Worm (Caenorhabditis elegans) whole organism, early embryonic: ENCODE data around the gene H03E18.2.

Experiments used
- ama-1 ChIP-seq: fragments of 150-350 bp; optimal IDR thresholded peaks from 2 replicates; lab custom pipeline; 2014
- ceh-13 ChIP-seq: fragments of 200-800 bp; sonication (Bioruptor generic); optimal IDR thresholded peaks from 2 replicates; lab custom pipeline; 2018; ENCODE audit warnings: mild to moderate bottlenecking, missing genetic modification characterization, missing compliant biosample characterization

- TF ChIP-seq ama-1 (lab: Kevin White, UChicago) (no peak), ceh-13 (GFP tag; lab: Kevin White, UChicago) (no peak)
Measured at ce11 chrX:8554029-8554428, 33.7 kb upstream of the H03E18.2 start.
